Fruit fly (Drosophila melanogaster): ENCODE results near the gene Ugt36E1.

The Ugt36E1 gene

DNA sequence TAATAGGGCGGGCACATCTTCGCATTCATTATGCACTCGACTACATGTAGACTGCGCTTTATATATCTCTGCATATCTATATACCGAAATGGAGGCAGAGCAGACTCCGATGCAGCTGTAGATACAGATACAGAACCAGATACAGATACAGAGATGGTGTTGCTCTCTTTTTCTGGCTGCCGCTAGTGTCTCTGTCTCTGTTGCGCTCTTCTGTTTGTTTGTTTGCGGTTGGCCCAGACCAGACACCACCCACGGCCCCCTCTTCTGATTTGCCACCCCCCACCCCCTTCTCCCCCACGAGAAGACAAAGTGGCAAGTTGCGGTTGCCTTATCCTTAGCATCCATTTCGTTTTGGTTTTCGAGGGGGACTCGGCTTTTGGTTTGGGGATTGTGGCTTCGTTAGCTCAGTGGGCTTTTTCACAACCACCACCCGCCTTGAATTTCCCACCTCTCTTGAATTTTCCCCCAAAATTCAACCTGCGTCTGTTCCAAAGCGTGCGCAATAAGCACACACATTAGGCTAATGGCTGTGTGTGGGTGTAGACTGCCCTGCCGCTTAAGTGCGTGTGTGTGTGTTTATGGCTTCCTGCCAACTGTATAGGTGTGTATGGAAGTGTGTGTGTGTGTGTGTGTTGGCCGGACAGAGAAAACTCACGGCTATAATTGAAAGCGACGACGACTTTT is 43.1 kb upstream of the Ugt36E1 start (continued):
- TF ChIP-seq CG7271 (tag; optimal IDR thresholded peaks at IDR 0.05) = no peak
- TF ChIP-seq NFAT (GFP tag; IDR thresholded peaks at IDR 0.05) = no peak
- TF ChIP-seq sisA (GFP tag; IDR thresholded peaks at IDR 0.05) = no peak
- TF ChIP-seq nom (GFP tag; optimal IDR thresholded peaks at IDR 0.05) = no peak
- no peak for TF ChIP-seq Oli (tag; optimal IDR thresholded peaks at IDR 0.05)
- TF ChIP-seq sr (GFP tag; IDR thresholded peaks at IDR 0.05) = no peak
- TF ChIP-seq jumu (GFP tag; optimal IDR thresholded peaks at IDR 0.05) = no peak
- TF ChIP-seq sd (tag; optimal IDR thresholded peaks at IDR 0.05) = no peak
- no peak for TF ChIP-seq CG17359 (tag; optimal IDR thresholded peaks at IDR 0.05)
- TF ChIP-seq HHEX (GFP tag; optimal IDR thresholded peaks at IDR 0.05) = no peak
- peak; percentile 92 for TF ChIP-seq Nf-YC (tag; optimal IDR thresholded peaks at IDR 0.05)
- TF ChIP-seq hkb (optimal IDR thresholded peaks at IDR 0.05) = no peak
- no peak for TF ChIP-seq hkb (GFP tag; IDR thresholded peaks at IDR 0.05)
- TF ChIP-seq Jarid2 (GFP tag; optimal IDR thresholded peaks at IDR 0.05) = peak; percentile 24

- TF ChIP-seq CG11398 (GFP tag; optimal IDR thresholded peaks at IDR 0.05) = no peak
- TF ChIP-seq CG43689 (GFP tag; IDR thresholded peaks at IDR 0.05) = no peak
- no peak for TF ChIP-seq onecut (GFP tag; IDR thresholded peaks at IDR 0.05)
- peak in 1 of 2 experiments; percentile 80 for TF ChIP-seq tll (GFP tag; optimal IDR thresholded peaks at IDR 0.05)
- TF ChIP-seq crol (GFP tag; IDR thresholded peaks at IDR 0.05) = no peak
- 0 out of 3 replicates have a peak, but pooled peaks have one; percentile 30 for TF ChIP-seq CG2199 (GFP tag; IDR thresholded peaks at IDR 0.05)
- TF ChIP-seq gsb-n (tag; optimal IDR thresholded peaks at IDR 0.05) = peak; percentile 56
- TF ChIP-seq Kr (GFP tag; optimal IDR thresholded peaks at IDR 0.05) = peak; percentile 91
- TF ChIP-seq Poxn (GFP tag; IDR thresholded peaks at IDR 0.05) = no peak
- TF ChIP-seq sens (GFP tag) = peak; percentile 65
- TF ChIP-seq lov (optimal IDR thresholded peaks at IDR 0.05) = no peak
- TF ChIP-seq lov (GFP tag; IDR thresholded peaks at IDR 0.05) = 0 out of 3 replicates have a peak, but pooled peaks have one; percentile 46
- TF ChIP-seq pros (GFP tag; optimal IDR thresholded peaks at IDR 0.05) = peak; percentile 53
- TF ChIP-seq CG6813 (GFP tag; optimal IDR thresholded peaks at IDR 0.05) = no peak
- no peak for TF ChIP-seq Antp (GFP tag; optimal IDR thresholded peaks at IDR 0.05)
- no peak for TF ChIP-seq D (optimal IDR thresholded peaks at IDR 0.05)
- peak; percentile 12 for TF ChIP-seq D (GFP tag; optimal IDR thresholded peaks at IDR 0.05)
- TF ChIP-seq gcm (GFP tag; optimal IDR thresholded peaks at IDR 0.05) = peak; percentile 27
- no peak for TF ChIP-seq ERR (GFP tag; optimal IDR thresholded peaks at IDR 0.05)
- peak; percentile 40 for TF ChIP-seq ac (GFP tag; optimal IDR thresholded peaks at IDR 0.05)
- peak; percentile 22 for TF ChIP-seq Nf-YB (GFP tag; optimal IDR thresholded peaks at IDR 0.05)
- peak; percentile 71 for TF ChIP-seq nerfin-1 (tag; optimal IDR thresholded peaks at IDR 0.05)
These were observed 41.5 kb upstream of the Ugt36E1 start for dm6 chr2L:18785026-18785600.

DNA sequence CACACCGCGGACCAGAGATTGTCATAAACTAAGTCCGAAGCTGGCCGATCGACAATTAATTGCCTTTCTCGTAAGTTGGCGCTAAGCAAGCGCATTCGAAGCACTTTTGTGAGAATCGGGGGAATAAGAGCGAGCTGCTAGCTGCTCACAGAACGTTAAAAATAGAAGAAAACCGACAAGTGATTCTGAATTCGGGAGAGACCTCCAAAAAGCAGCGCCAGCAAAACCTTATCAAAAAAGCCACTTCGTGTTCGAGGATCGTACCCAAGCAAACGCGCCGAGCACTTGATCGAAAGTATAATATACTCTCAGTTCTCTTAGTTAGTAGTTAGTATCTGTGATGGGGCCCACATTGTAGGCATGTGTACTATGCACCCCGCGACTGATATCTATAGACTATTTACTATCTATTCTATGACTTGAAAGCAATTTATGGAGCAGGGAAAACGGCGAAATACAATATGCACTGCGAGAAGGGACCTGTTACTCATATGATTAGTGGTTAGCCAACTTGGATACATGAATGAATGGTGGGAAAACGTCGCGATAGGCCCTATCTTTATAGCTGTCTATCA is 39.1 kb upstream of the Ugt36E1 start:
- 0 out of 3 replicates have a peak, but pooled peaks have one; percentile 57 for TF ChIP-seq CG2199 (GFP tag; IDR thresholded peaks at IDR 0.05)
- peak; percentile 70 for TF ChIP-seq exex (tag; optimal IDR thresholded peaks at IDR 0.05)
- peak; percentile 80 for TF ChIP-seq Deaf1 (tag; optimal IDR thresholded peaks at IDR 0.05)
- peak in 1 of 2 experiments; percentile 2 for TF ChIP-seq Trl (optimal IDR thresholded peaks at IDR 0.05)
- TF ChIP-seq Trl (GFP tag; optimal IDR thresholded peaks at IDR 0.05) = no peak
- no peak for TF ChIP-seq tap (tag; optimal IDR thresholded peaks at IDR 0.05)
- TF ChIP-seq Fer2 (tag; optimal IDR thresholded peaks at IDR 0.05) = no peak
- no peak for TF ChIP-seq Hey (tag; optimal IDR thresholded peaks at IDR 0.05)
- TF ChIP-seq CG11695 (GFP tag; IDR thresholded peaks at IDR 0.05) = no peak
- no peak for TF ChIP-seq Hsf (GFP tag; optimal IDR thresholded peaks at IDR 0.05)
- TF ChIP-seq Med (GFP tag) = peak; percentile 38
- no peak for TF ChIP-seq HLH3B (GFP tag; IDR thresholded peaks at IDR 0.05)
- peak; percentile 72 for TF ChIP-seq mirr (GFP tag; optimal IDR thresholded peaks at IDR 0.05)
- TF ChIP-seq CG18599 (GFP tag; optimal IDR thresholded peaks at IDR 0.05) = peak; percentile 12
